Worm (Caenorhabditis elegans): ENCODE measurements around the gene ifg-1.

The ifg-1 gene

DNA sequence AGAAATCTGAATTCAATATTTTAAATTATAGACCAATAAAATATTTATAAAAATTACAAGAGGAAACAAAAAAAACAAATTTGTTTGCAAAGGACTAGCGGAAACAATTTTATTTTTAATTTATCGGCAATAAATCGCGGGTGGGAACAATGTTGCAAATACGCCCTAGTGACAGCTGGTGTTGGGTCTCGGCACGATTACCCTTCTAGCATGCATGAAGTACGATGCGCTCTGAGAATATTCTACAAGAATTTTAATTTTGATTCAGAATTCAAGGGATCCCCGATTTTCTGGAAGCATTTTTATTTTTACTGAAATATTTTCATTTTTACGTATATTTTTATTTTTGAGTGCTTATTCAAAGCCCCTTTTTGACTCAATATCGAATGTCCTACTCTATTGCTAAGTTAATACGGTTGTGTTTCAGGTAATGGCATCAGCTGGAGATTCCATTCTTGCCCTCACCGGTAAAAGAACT lies 32.0 kb upstream of the ifg-1 start, which contains the start of the genes mig-5 and cct-1:
Gene mig-5 (minus strand): TSS at position 8 of the 478 bp plus-strand sequence.
Gene cct-1 (plus strand): TSS at position 428 of the 478 bp plus-strand sequence.
- TF ChIP-seq C34F6.9 (tag; optimal IDR thresholded peaks at IDR 0.05) (peak; percentile 99), ceh-82 (tag; optimal IDR thresholded peaks at IDR 0.05) (peak; percentile 91), sem-4 (tag; optimal IDR thresholded peaks at IDR 0.05) (peak; percentile 99), lsy-2 (tag; optimal IDR thresholded peaks at IDR 0.05) (peak; percentile 99 to 100), skn-1 (tag; optimal IDR thresholded peaks at IDR 0.05) (peak; percentile 63), R02D3.7 (tag; optimal IDR thresholded peaks at IDR 0.05) (peak; percentile 83), nhr-129 (tag; optimal IDR thresholded peaks at IDR 0.05) (peak; percentile 94), nhr-11 (tag; optimal IDR thresholded peaks at IDR 0.05) (peak; percentile 48), lin-39 (tag; optimal IDR thresholded peaks at IDR 0.05) (no peak), ztf-1 (GFP tag; conservative IDR thresholded peaks at IDR 0.05) (no peak), ZK546.5 (tag; optimal IDR thresholded peaks at IDR 0.05) (peak; percentile 90), nhr-21 (tag; optimal IDR thresholded peaks at IDR 0.05) (peak; percentile 97), lin-13 (GFP tag; optimal IDR thresholded peaks at IDR 0.05) (peak; percentile 97), F13H6.1 (tag; optimal IDR thresholded peaks at IDR 0.05) (peak; percentile 96), elt-1 (tag; optimal IDR thresholded peaks at IDR 0.05) (peak; percentile 16), nhr-237 (tag; optimal IDR thresholded peaks at IDR 0.05) (peak; percentile 84), mab-5 (tag; optimal IDR thresholded peaks at IDR 0.05) (peak; percentile 97), snpc-4 (tag; optimal IDR thresholded peaks at IDR 0.05) (peak; percentile 90), unc-62 (GFP tag; optimal IDR thresholded peaks at IDR 0.05) (peak; percentile 89), ceh-16 (tag; optimal IDR thresholded peaks at IDR 0.05) (peak; percentile 92), nhr-23 (tag; optimal IDR thresholded peaks at IDR 0.05) (no peak), alr-1 (tag; optimal IDR thresholded peaks at IDR 0.05) (peak; percentile 9), elt-3 (tag; optimal IDR thresholded peaks at IDR 0.05) (no peak), sma-9 (GFP tag; optimal IDR thresholded peaks at IDR 0.05) (peak; percentile 98), sma-9 (tag; optimal IDR thresholded peaks at IDR 0.05) (no peak), aly-2 (tag; optimal IDR thresholded peaks at IDR 0.05) (no peak), crh-2 (tag; optimal IDR thresholded peaks at IDR 0.05) (peak; percentile 99), fos-1 (tag; optimal IDR thresholded peaks at IDR 0.05) (peak; percentile 90), sma-3 (GFP tag; optimal IDR thresholded peaks at IDR 0.05) (peak; percentile 98), Y55F3AM.14 (GFP tag; optimal IDR thresholded peaks at IDR 0.05) (peak; percentile 71), gmeb-1 (tag; optimal IDR thresholded peaks at IDR 0.05) (peak; percentile 98), ama-1 (optimal IDR thresholded peaks at IDR 0.05) (peak; percentile 41), mbf-1 (tag; optimal IDR thresholded peaks at IDR 0.05) (peak; percentile 50), zag-1 (tag; optimal IDR thresholded peaks at IDR 0.05) (peak; percentile 94), dmd-4 (tag; optimal IDR thresholded peaks at IDR 0.05) (peak; percentile 41), nhr-77 (tag; optimal IDR thresholded peaks at IDR 0.05) (peak; percentile 86), ztf-4 (tag; optimal IDR thresholded peaks at IDR 0.05) (peak; percentile 98), unc-39 (tag; optimal IDR thresholded peaks at IDR 0.05) (no peak), nhr-6 (tag; optimal IDR thresholded peaks at IDR 0.05) (peak; percentile 97), unc-55 (GFP tag; optimal IDR thresholded peaks at IDR 0.05) (peak; percentile 100), nhr-12 (tag; optimal IDR thresholded peaks at IDR 0.05) (peak; percentile 42), mdl-1 (tag; optimal IDR thresholded peaks at IDR 0.05) (peak in 1 of 2 experiments; percentile 78), lin-11 (tag; optimal IDR thresholded peaks at IDR 0.05) (peak; percentile 98), ztf-11 (tag; optimal IDR thresholded peaks at IDR 0.05) (peak; percentile 51), nhr-10 (tag; optimal IDR thresholded peaks at IDR 0.05) (peak; percentile 85), nhr-25 (tag; optimal IDR thresholded peaks at IDR 0.05) (peak; percentile 99), blmp-1 (tag; optimal IDR thresholded peaks at IDR 0.05; ENCODE audit: insufficient read depth) (peak; percentile 75), egl-27 (tag; optimal IDR thresholded peaks at IDR 0.05) (peak; percentile 91), peb-1 (tag; optimal IDR thresholded peaks at IDR 0.05) (no peak)
